Worm (Caenorhabditis elegans) whole organism, young adult: ENCODE data around the gene Y46B2A.3.

Experiments used
- B0019.2 ChIP-seq: fragments of 200-800 bp; sonication (Bioruptor generic); conservative IDR thresholded peaks from 2 replicates; pipeline ENCODE4 v1.3.6; 2022; ENCODE audit warnings: missing genetic modification reagents, missing genetic modification characterization, missing compliant biosample characterization
- B0261.1 ChIP-seq: sonication (generic microtip); optimal IDR thresholded peaks from 2 replicates; lab custom pipeline; 2016; ENCODE audit warnings: mild to moderate bottlenecking, missing genetic modification characterization, moderate library complexity, missing compliant biosample characterization
- B0336.3 ChIP-seq: fragments of 200-800 bp; sonication (Bioruptor generic); IDR thresholded peaks from 2 replicates; pipeline ENCODE4 v1.3.6; 2022; ENCODE audit warnings: missing genetic modification characterization, missing compliant biosample characterization
- C17E4.6 ChIP-seq: fragments of 200-800 bp; sonication (Bioruptor generic); IDR thresholded peaks from 2 replicates; pipeline ENCODE4 v1.3.6; 2022; ENCODE audit warnings: missing genetic modification reagents, missing genetic modification characterization, missing compliant biosample characterization
- F10E7.11 ChIP-seq: sonication (generic microtip); optimal IDR thresholded peaks from 2 replicates; lab custom pipeline; 2017; ENCODE audit warnings: mild to moderate bottlenecking, missing genetic modification characterization, moderate library complexity, missing compliant biosample characterization
- F33H1.4 ChIP-seq: fragments of 200-800 bp; sonication (Bioruptor generic); IDR thresholded peaks from 2 replicates; pipeline ENCODE4 v1.3.6; 2022; ENCODE audit warnings: missing genetic modification reagents, missing genetic modification characterization, missing compliant biosample characterization
- F39B2.1 ChIP-seq: fragments of 200-800 bp; sonication (Bioruptor generic); IDR thresholded peaks from 2 replicates; pipeline ENCODE4 v1.3.6; 2022; ENCODE audit warnings: missing genetic modification reagents, missing genetic modification characterization, missing compliant biosample characterization
- F55B11.4 ChIP-seq: sonication (generic microtip); optimal IDR thresholded peaks from 2 replicates; lab custom pipeline; 2016; ENCODE audit warnings: missing compliant biosample characterization, missing genetic modification characterization, borderline replicate concordance; ENCODE audit not compliant: insufficient read depth
- K12H6.12 ChIP-seq: fragments of 200-800 bp; sonication (Bioruptor generic); optimal IDR thresholded peaks from 2 replicates; lab custom pipeline; 2018; ENCODE audit warnings: mild to moderate bottlenecking, missing genetic modification characterization, missing compliant biosample characterization
- T26A5.8 ChIP-seq: sonication (generic microtip); optimal IDR thresholded peaks from 2 replicates; lab custom pipeline; 2016; ENCODE audit warnings: missing genetic modification characterization, missing compliant biosample characterization
- Y67H2A.10 ChIP-seq: fragments of 200-800 bp; sonication (Bioruptor generic); conservative IDR thresholded peaks from 2 replicates; pipeline ENCODE4 v1.3.6; 2022; ENCODE audit warnings: missing genetic modification reagents, missing genetic modification characterization, missing compliant biosample characterization
- ZK185.1 ChIP-seq: sonication (generic microtip); optimal IDR thresholded peaks from 2 replicates; lab custom pipeline; 2016; ENCODE audit warnings: mild to moderate bottlenecking, missing genetic modification characterization, missing compliant biosample characterization; ENCODE audit not compliant: poor library complexity, severe bottlenecking
- attf-6 ChIP-seq: fragments of 200-800 bp; sonication (Bioruptor generic); IDR thresholded peaks from 2 replicates; pipeline ENCODE4 v1.3.6; 2022; ENCODE audit warnings: missing genetic modification reagents, missing genetic modification characterization, missing compliant biosample characterization
- bed-1 ChIP-seq: fragments of 200-800 bp; sonication (Bioruptor generic); IDR thresholded peaks from 2 replicates; pipeline ENCODE4 v1.3.6; 2022; ENCODE audit warnings: missing genetic modification reagents, missing genetic modification characterization, missing compliant biosample characterization
- cebp-1 ChIP-seq, 2 experiments: fragments of 200-800 bp in 1 of 2; sonication (Bioruptor generic) in 1 of 2; sonication (generic microtip) in 1 of 2; IDR thresholded peaks in 1 of 2; optimal IDR thresholded peaks in 1 of 2; 2 replicates each; pipeline versions ENCODE4 v1.3.6 to Lab custom; 2017 to 2022; ENCODE audit warnings: missing compliant biosample characterization in 2 of 2, missing genetic modification characterization in 2 of 2, mild to moderate bottlenecking in 1 of 2, missing genetic modification reagents in 1 of 2, moderate library complexity in 1 of 2
- ceh-58 ChIP-seq: fragments of 200-800 bp; sonication (Bioruptor generic); IDR thresholded peaks from 2 replicates; pipeline ENCODE4 v1.3.6; 2022; ENCODE audit warnings: missing genetic modification characterization, missing compliant biosample characterization
- dox-1 ChIP-seq: fragments of 200-800 bp; sonication (Bioruptor generic); IDR thresholded peaks from 2 replicates; pipeline ENCODE4 v1.3.6; 2022; ENCODE audit warnings: missing genetic modification reagents, missing genetic modification characterization, missing compliant biosample characterization
- dpff-1 ChIP-seq: sonication (generic microtip); optimal IDR thresholded peaks from 2 replicates; lab custom pipeline; 2017; ENCODE audit warnings: mild to moderate bottlenecking, missing genetic modification characterization, missing compliant biosample characterization
- efl-1 ChIP-seq: fragments of 150-350 bp; optimal IDR thresholded peaks from 2 replicates; lab custom pipeline; 2014; ENCODE audit warnings: missing biosample characterization, missing genetic modification reagents, missing genetic modification characterization
- ekl-4 ChIP-seq: fragments of 200-800 bp; sonication (Bioruptor generic); IDR thresholded peaks from 2 replicates; pipeline ENCODE4 v1.3.6; 2022; ENCODE audit warnings: missing genetic modification reagents, missing genetic modification characterization, missing compliant biosample characterization
- ets-4 ChIP-seq: fragments of 200-800 bp; sonication (Bioruptor generic); optimal IDR thresholded peaks from 2 replicates; lab custom pipeline; 2018; ENCODE audit warnings: mild to moderate bottlenecking, missing genetic modification characterization, missing compliant biosample characterization
- fkh-3 ChIP-seq: sonication (generic microtip); optimal IDR thresholded peaks from 2 replicates; lab custom pipeline; 2016; ENCODE audit warnings: mild to moderate bottlenecking, missing genetic modification characterization, missing compliant biosample characterization
- hlh-26 ChIP-seq: fragments of 200-800 bp; sonication (Bioruptor generic); conservative IDR thresholded peaks from 2 replicates; pipeline ENCODE4 v1.3.6; 2022; ENCODE audit warnings: missing genetic modification reagents, missing genetic modification characterization, missing compliant biosample characterization
- hmg-20 ChIP-seq: fragments of 200-800 bp; sonication (Bioruptor generic); IDR thresholded peaks from 2 replicates; pipeline ENCODE4 v1.3.6; 2022; ENCODE audit warnings: missing genetic modification reagents, missing genetic modification characterization, missing compliant biosample characterization
- lag-1 ChIP-seq: fragments of 200-800 bp; sonication (Bioruptor generic); IDR thresholded peaks from 2 replicates; pipeline ENCODE4 v1.3.6; 2022; ENCODE audit warnings: missing genetic modification reagents, missing genetic modification characterization, missing compliant biosample characterization
- let-526 ChIP-seq: fragments of 200-800 bp; sonication (Bioruptor generic); IDR thresholded peaks from 2 replicates; pipeline ENCODE4 v1.3.6; 2022; ENCODE audit warnings: missing genetic modification reagents, missing genetic modification characterization, missing compliant biosample characterization
- lin-35 ChIP-seq, 3 experiments: fragments of 150-350 bp in 2 of 3; sonication (generic microtip) in 1 of 3; optimal IDR thresholded peaks; 2 replicates each; lab custom pipeline; 2014 to 2018; ENCODE audit warnings: missing biosample characterization in 3 of 3, missing genetic modification characterization in 3 of 3, missing genetic modification reagents in 3 of 3
- madf-6 ChIP-seq: fragments of 200-800 bp; sonication (Bioruptor generic); IDR thresholded peaks from 2 replicates; pipeline ENCODE4 v1.3.6; 2022; ENCODE audit warnings: missing genetic modification reagents, missing genetic modification characterization, missing compliant biosample characterization
- mcd-1 ChIP-seq: fragments of 200-800 bp; sonication (Bioruptor generic); IDR thresholded peaks from 2 replicates; pipeline ENCODE4 v1.3.6; 2022; ENCODE audit warnings: missing genetic modification reagents, missing genetic modification characterization, missing compliant biosample characterization
- mel-28 ChIP-seq: sonication (generic microtip); optimal IDR thresholded peaks from 2 replicates; lab custom pipeline; 2016; ENCODE audit warnings: borderline replicate concordance, mild to moderate bottlenecking, missing genetic modification characterization, missing compliant biosample characterization
- mes-4 ChIP-seq: sonication (generic microtip); optimal IDR thresholded peaks from 2 replicates; lab custom pipeline; 2016; ENCODE audit warnings: missing genotype, missing genetic modification characterization, missing compliant biosample characterization
- nhr-27 ChIP-seq: fragments of 200-800 bp; sonication (Bioruptor generic); optimal IDR thresholded peaks from 2 replicates; lab custom pipeline; 2018; ENCODE audit warnings: mild to moderate bottlenecking, missing genetic modification characterization, moderate library complexity, missing compliant biosample characterization
- nhr-80 ChIP-seq: sonication (generic microtip); optimal IDR thresholded peaks from 2 replicates; lab custom pipeline; 2016; ENCODE audit warnings: missing genetic modification characterization, missing compliant biosample characterization
- pbrm-1 ChIP-seq: fragments of 200-800 bp; sonication (Bioruptor generic); IDR thresholded peaks from 2 replicates; pipeline ENCODE4 v1.3.6; 2022; ENCODE audit warnings: missing genetic modification reagents, missing genetic modification characterization, missing compliant biosample characterization
- pha-4 ChIP-seq: fragments of 150-350 bp; sonication (generic microtip); optimal IDR thresholded peaks from 2 replicates; lab custom pipeline; 2014; ENCODE audit warnings: missing biosample characterization, missing genetic modification reagents, missing genetic modification characterization
- snpc-1.3 ChIP-seq: sonication (generic microtip); optimal IDR thresholded peaks from 2 replicates; lab custom pipeline; 2017; ENCODE audit warnings: missing genetic modification characterization, mild to moderate bottlenecking, missing compliant biosample characterization, antibody characterized with exemption, moderate library complexity, missing genotype, missing genetic modification reagents; ENCODE audit not compliant: insufficient read depth
- snpc-3.4 ChIP-seq: sonication (generic microtip); optimal IDR thresholded peaks from 2 replicates; lab custom pipeline; 2017; ENCODE audit warnings: missing genetic modification characterization, mild to moderate bottlenecking, missing compliant biosample characterization, antibody characterized with exemption, moderate library complexity, missing genotype, missing genetic modification reagents
- snpc-4 ChIP-seq, 5 experiments: fragments of 150-350 bp in 1 of 5; sonication (generic microtip) in 4 of 5; optimal IDR thresholded peaks; 2 replicates each; lab custom pipeline; 2014 to 2018; ENCODE audit warnings: missing genetic modification characterization in 5 of 5, missing biosample characterization in 3 of 5, antibody characterized with exemption in 2 of 5, mild to moderate bottlenecking in 2 of 5, missing compliant biosample characterization in 2 of 5, missing genotype in 2 of 5, moderate library complexity in 2 of 5, missing genetic modification reagents in 1 of 5
- tbx-9 ChIP-seq: sonication (generic microtip); optimal IDR thresholded peaks from 2 replicates; lab custom pipeline; 2016; ENCODE audit warnings: borderline replicate concordance, missing genetic modification characterization, inconsistent platforms, missing compliant biosample characterization
- tlf-1 ChIP-seq: fragments of 200-800 bp; sonication (Bioruptor generic); optimal IDR thresholded peaks from 2 replicates; lab custom pipeline; 2018; ENCODE audit warnings: mild to moderate bottlenecking, missing genetic modification characterization, missing compliant biosample characterization
- unc-130 ChIP-seq: sonication (generic microtip); optimal IDR thresholded peaks from 2 replicates; lab custom pipeline; 2016; ENCODE audit warnings: missing genetic modification reagents, missing genetic modification characterization, missing compliant biosample characterization
- ztf-18 ChIP-seq: sonication (generic microtip); optimal IDR thresholded peaks from 2 replicates; lab custom pipeline; 2016; ENCODE audit warnings: missing genotype, mild to moderate bottlenecking, missing genetic modification characterization, missing compliant biosample characterization
- ztf-22 ChIP-seq: fragments of 200-800 bp; sonication (Bioruptor generic); optimal IDR thresholded peaks from 2 replicates; lab custom pipeline; 2018; ENCODE audit warnings: mild to moderate bottlenecking, missing genetic modification characterization, moderate library complexity, missing compliant biosample characterization
- ztf-25 ChIP-seq: fragments of 200-800 bp; sonication (Bioruptor generic); IDR thresholded peaks from 2 replicates; pipeline ENCODE4 v1.3.6; 2022; ENCODE audit warnings: missing genetic modification reagents, missing genetic modification characterization, missing compliant biosample characterization
- ztf-28 ChIP-seq: fragments of 200-800 bp; sonication (Bioruptor generic); IDR thresholded peaks from 2 replicates; pipeline ENCODE4 v1.3.6; 2022; ENCODE audit warnings: missing genetic modification reagents, missing genetic modification characterization, missing compliant biosample characterization

Gene Y46B2A.3

ce11 chrII:866801-867200 lies at the start of gene Y46B2A.3:
Gene Y46B2A.3, minus strand, starts transcription at chrII:866901.
- TF ChIP-seq dox-1 (GFP tag; lab: Robert Waterston, UW) (no peak), F39B2.1 (no peak), snpc-4 (GFP tag; optimal IDR thresholded peaks at IDR 0.05; lab: Kevin White, UChicago) (no peak), snpc-4 (tag; optimal IDR thresholded peaks at IDR 0.05; lab: Kevin White, UChicago) (no peak), lag-1 (no peak), ZK185.1 (tag; lab: Kevin White, UChicago) (no peak), snpc-1.3 (tag; lab: Kevin White, UChicago) (no peak), F33H1.4 (GFP tag; lab: Robert Waterston, UW) (no peak), ztf-28 (GFP tag; lab: Robert Waterston, UW) (no peak), hmg-20 (no peak)

- no peak for TF ChIP-seq efl-1
- no peak for TF ChIP-seq ztf-28 (GFP tag; lab: Robert Waterston, UW)
- no peak for TF ChIP-seq T26A5.8
- no peak for TF ChIP-seq unc-130 (GFP tag; lab: Kevin White, UChicago)
- TF ChIP-seq lin-35 (GFP tag; optimal IDR thresholded peaks at IDR 0.05; lab: Kevin White, UChicago): no peak
- no peak for TF ChIP-seq C17E4.6
- TF ChIP-seq tbx-9 (tag; lab: Kevin White, UChicago): no peak
- no peak for TF ChIP-seq K12H6.12 (tag; lab: Kevin White, UChicago)
- no peak for TF ChIP-seq F10E7.11 (tag; lab: Kevin White, UChicago)
- TF ChIP-seq F55B11.4: no peak
- no peak for TF ChIP-seq attf-6 (GFP tag; lab: Robert Waterston, UW)
- TF ChIP-seq ekl-4 (GFP tag; lab: Robert Waterston, UW): no peak
Measured at ce11 chrII:915780-916179, 49.1 kb upstream of the Y46B2A.3 start, which contains the start of gene fbxc-29. Gene fbxc-29, plus strand, starts transcription at chrII:916080.

ce11 chrII:915206-915605 lies 48.5 kb upstream of the Y46B2A.3 start:
- TF ChIP-seq ztf-18 (tag; lab: Kevin White, UChicago): no peak
- peak; percentile 63 for TF ChIP-seq dox-1 (GFP tag; lab: Robert Waterston, UW)
- TF ChIP-seq B0336.3 (GFP tag; lab: Robert Waterston, UW): no peak
- peak; percentile 94 for TF ChIP-seq ets-4 (GFP tag; lab: Kevin White, UChicago)
- TF ChIP-seq let-526: no peak
- TF ChIP-seq B0019.2 (GFP tag; lab: Robert Waterston, UW): no peak
- no peak for TF ChIP-seq dpff-1
- TF ChIP-seq B0261.1: no peak
- TF ChIP-seq tlf-1 (GFP tag; lab: Kevin White, UChicago): no peak
- peak; percentile 35; the same call in 1 of the 2 replicates for TF ChIP-seq mcd-1 (GFP tag; lab: Robert Waterston, UW)
- no peak for TF ChIP-seq fkh-3 (tag; lab: Kevin White, UChicago)
- no peak for TF ChIP-seq snpc-3.4 (tag; lab: Kevin White, UChicago)
- no peak for TF ChIP-seq pbrm-1 (GFP tag; lab: Robert Waterston, UW)
- peak; percentile 67 for TF ChIP-seq ztf-22 (GFP tag; lab: Kevin White, UChicago)
- TF ChIP-seq nhr-80: peak; percentile 95
- no peak for TF ChIP-seq cebp-1 (GFP tag; IDR thresholded peaks at IDR 0.05; lab: Robert Waterston, UW)
- no peak for TF ChIP-seq cebp-1 (tag; optimal IDR thresholded peaks at IDR 0.05; lab: Kevin White, UChicago)
- no peak for TF ChIP-seq ceh-58
- no peak for TF ChIP-seq hlh-26 (GFP tag; lab: Robert Waterston, UW)
- no peak for TF ChIP-seq nhr-27
- no peak for TF ChIP-seq Y67H2A.10 (GFP tag; lab: Robert Waterston, UW)
- no peak for TF ChIP-seq madf-6 (GFP tag; lab: Robert Waterston, UW)
- TF ChIP-seq mel-28 (tag; lab: Kevin White, UChicago): no peak
- no peak for TF ChIP-seq bed-1 (GFP tag; lab: Robert Waterston, UW)
- TF ChIP-seq mes-4: no peak
- TF ChIP-seq pha-4 (tag; lab: Kevin White, UChicago): peak; percentile 89
- no peak for TF ChIP-seq ztf-25 (GFP tag; lab: Robert Waterston, UW)
- TF ChIP-seq F55B11.4: no peak
